Worm (Caenorhabditis elegans): ENCODE measurements around the gene psmd-9.

The psmd-9 gene

ce11 chrII:6936528-6936927 is 34.6 kb downstream of the psmd-9 start:
- no peak for TF ChIP-seq php-3 (GFP tag; IDR thresholded peaks at IDR 0.05)
- TF ChIP-seq aha-1 (tag): peak; percentile 5
- peak; percentile 14 for TF ChIP-seq mes-2 (tag; optimal IDR thresholded peaks at IDR 0.05; ENCODE audit: poor library complexity, severe bottlenecking)
- peak; percentile 23 for TF ChIP-seq nhr-28 (tag; optimal IDR thresholded peaks at IDR 0.05)
- TF ChIP-seq unc-62 (GFP tag; optimal IDR thresholded peaks at IDR 0.05 in 1 of 2): peak in 1 of 2 experiments; percentile 37
- TF ChIP-seq unc-62 (tag; optimal IDR thresholded peaks at IDR 0.05): no peak
- no peak for TF ChIP-seq vab-7 (GFP tag; IDR thresholded peaks at IDR 0.05)
- TF ChIP-seq pqm-1 (tag; optimal IDR thresholded peaks at IDR 0.05): peak; percentile 65

ce11 chrII:6937057-6937456 is 35.2 kb downstream of the psmd-9 start:
- TF ChIP-seq ceh-62 (tag; optimal IDR thresholded peaks at IDR 0.05): no peak
- no peak for TF ChIP-seq spr-1 (tag; optimal IDR thresholded peaks at IDR 0.05)
- no peak for TF ChIP-seq ctbp-1 (GFP tag; IDR thresholded peaks at IDR 0.05)
- peak; percentile 84 for TF ChIP-seq aha-1 (tag)
- TF ChIP-seq duxl-1 (tag; optimal IDR thresholded peaks at IDR 0.05; ENCODE audit: poor library complexity): no peak

- TF ChIP-seq T20F7.1 (GFP tag; optimal IDR thresholded peaks at IDR 0.05) (no peak), ceh-62 (tag; optimal IDR thresholded peaks at IDR 0.05) (no peak), lin-15B (tag; optimal IDR thresholded peaks at IDR 0.05) (no peak), spr-1 (tag; optimal IDR thresholded peaks at IDR 0.05) (no peak)
Observed at ce11 chrII:6939873-6940272, 38.0 kb downstream of the psmd-9 start.

ce11 chrII:6940726-6941230 is 38.9 kb downstream of the psmd-9 start:
- no peak for TF ChIP-seq D1046.2 (GFP tag; IDR thresholded peaks at IDR 0.05)
- no peak for TF ChIP-seq ceh-32 (tag; optimal IDR thresholded peaks at IDR 0.05; ENCODE audit: poor library complexity)
- 0 out of 2 replicates have a peak, but pooled peaks have one; percentile 27 for TF ChIP-seq egl-43 (GFP tag; IDR thresholded peaks at IDR 0.05)
- TF ChIP-seq F37D6.2 (tag; optimal IDR thresholded peaks at IDR 0.05): no peak
- peak; percentile 93 for TF ChIP-seq aha-1 (tag)
- TF ChIP-seq lin-1 (GFP tag; IDR thresholded peaks at IDR 0.05): no peak
- peak in 1 of 2 experiments; percentile 49 for TF ChIP-seq unc-62 (GFP tag; optimal IDR thresholded peaks at IDR 0.05 in 1 of 2)
- no peak for TF ChIP-seq unc-62 (tag; optimal IDR thresholded peaks at IDR 0.05)

- TF ChIP-seq ama-1 (optimal IDR thresholded peaks at IDR 0.05) (no peak), mxl-3 (GFP tag; optimal IDR thresholded peaks at IDR 0.05) (no peak), unc-62 (GFP tag; optimal IDR thresholded peaks at IDR 0.05 in 1 of 2) (no peak), unc-62 (tag; optimal IDR thresholded peaks at IDR 0.05) (no peak)
Observed at ce11 chrII:6941520-6941919, 39.6 kb downstream of the psmd-9 start.

- TF ChIP-seq daf-12 (tag; optimal IDR thresholded peaks at IDR 0.05): no peak
- TF ChIP-seq aha-1 (tag): peak; percentile 89
- 0 out of 2 replicates have a peak, but pooled peaks have one; percentile 14 for TF ChIP-seq ceh-44 (GFP tag; IDR thresholded peaks at IDR 0.05)
- no peak for TF ChIP-seq nhr-237 (tag; optimal IDR thresholded peaks at IDR 0.05)
- TF ChIP-seq F37D6.2 (tag; optimal IDR thresholded peaks at IDR 0.05): peak; percentile 51
- TF ChIP-seq php-3 (GFP tag; IDR thresholded peaks at IDR 0.05): no peak
- TF ChIP-seq unc-39 (tag; optimal IDR thresholded peaks at IDR 0.05): no peak
- peak; percentile 61 for TF ChIP-seq rbr-2 (tag; optimal IDR thresholded peaks at IDR 0.05)
- no peak for TF ChIP-seq sdz-12 (GFP tag; optimal IDR thresholded peaks at IDR 0.05)
- no peak for TF ChIP-seq lin-1 (GFP tag; IDR thresholded peaks at IDR 0.05)
- no peak for TF ChIP-seq F44E2.7 (GFP tag; IDR thresholded peaks at IDR 0.05)
- no peak for TF ChIP-seq snpc-1.2 (GFP tag; IDR thresholded peaks at IDR 0.05)
- no peak for TF ChIP-seq D1046.2 (GFP tag; IDR thresholded peaks at IDR 0.05)
- no peak for TF ChIP-seq nhr-10 (tag; optimal IDR thresholded peaks at IDR 0.05)
- peak; percentile 59 for TF ChIP-seq nhr-28 (tag; optimal IDR thresholded peaks at IDR 0.05)
- no peak for TF ChIP-seq nhr-48 (tag; optimal IDR thresholded peaks at IDR 0.05)
- no peak for TF ChIP-seq lin-29 (GFP tag; IDR thresholded peaks at IDR 0.05)
- peak; percentile 7 for TF ChIP-seq dpl-1 (GFP tag; optimal IDR thresholded peaks at IDR 0.05)
- TF ChIP-seq nhr-77 (tag; optimal IDR thresholded peaks at IDR 0.05): peak; percentile 43
- no peak for TF ChIP-seq zfp-2 (tag; optimal IDR thresholded peaks at IDR 0.05)
- TF ChIP-seq jun-1 (tag; optimal IDR thresholded peaks at IDR 0.05): no peak
- TF ChIP-seq skn-1 (tag; optimal IDR thresholded peaks at IDR 0.05): no peak
- no peak for TF ChIP-seq ceh-62 (tag; optimal IDR thresholded peaks at IDR 0.05)
- TF ChIP-seq zag-1 (tag; optimal IDR thresholded peaks at IDR 0.05): no peak
- no peak for TF ChIP-seq F26F4.8 (GFP tag; conservative IDR thresholded peaks at IDR 0.05)
- no peak for TF ChIP-seq ztf-7 (tag; optimal IDR thresholded peaks at IDR 0.05)
Observed at ce11 chrII:6943299-6944051, 41.6 kb downstream of the psmd-9 start.

All from whole organism, L4 larva.